Worm (Caenorhabditis elegans) whole organism, L4 larva: ENCODE measurements around the gene C33F10.4.

Experiments
- F10B5.3 ChIP-seq: sonication (generic microtip); optimal IDR thresholded peaks from 2 replicates; lab custom pipeline; 2016; ENCODE audit warnings: mild to moderate bottlenecking, missing genetic modification characterization, missing compliant biosample characterization
- F49E8.2 ChIP-seq: sonication (generic microtip); optimal IDR thresholded peaks from 2 replicates; lab custom pipeline; 2016; ENCODE audit warnings: missing compliant biosample characterization, mild to moderate bottlenecking, missing genetic modification characterization, borderline replicate concordance
- R02D3.7 ChIP-seq: fragments of 150-350 bp; sonication (generic microtip); optimal IDR thresholded peaks from 3 replicates; lab custom pipeline; 2014; ENCODE audit warnings: missing biosample characterization, missing genetic modification characterization
- T20F7.1 ChIP-seq: fragments of 200-800 bp; sonication (Bioruptor generic); optimal IDR thresholded peaks from 2 replicates; lab custom pipeline; 2018; ENCODE audit warnings: mild to moderate bottlenecking, missing genetic modification characterization, missing compliant biosample characterization
- Y48G9A.11 ChIP-seq: fragments of 200-800 bp; sonication (Bioruptor generic); IDR thresholded peaks from 2 replicates; pipeline ENCODE4 v1.3.6; 2022; ENCODE audit warnings: missing genetic modification reagents, missing genetic modification characterization, missing compliant biosample characterization
- Y75B8A.6 ChIP-seq: fragments of 200-800 bp; sonication (Bioruptor generic); IDR thresholded peaks from 2 replicates; pipeline ENCODE4 v1.3.6; 2022; ENCODE audit warnings: missing genetic modification reagents, missing genetic modification characterization, missing compliant biosample characterization
- ZK337.2 ChIP-seq: fragments of 200-800 bp; sonication (Bioruptor generic); IDR thresholded peaks from 2 replicates; pipeline ENCODE4 v1.3.6; 2022; ENCODE audit warnings: missing genetic modification reagents, missing genetic modification characterization, missing compliant biosample characterization
- aha-1 ChIP-seq: fragments of 150-350 bp; peaks from one replicate; lab custom pipeline; 2014; ENCODE audit warnings: missing biosample characterization, missing genetic modification characterization
- attf-4 ChIP-seq: sonication (generic microtip); optimal IDR thresholded peaks from 3 replicates; lab custom pipeline; 2017; ENCODE audit warnings: missing biosample characterization, missing genetic modification characterization
- ceh-28 ChIP-seq: fragments of 150-350 bp; optimal IDR thresholded peaks from 2 replicates; lab custom pipeline; 2014; ENCODE audit warnings: missing biosample characterization, missing genetic modification reagents, missing genetic modification characterization
- ceh-44 ChIP-seq: fragments of 200-800 bp; sonication (Bioruptor generic); IDR thresholded peaks from 2 replicates; pipeline ENCODE4 v1.3.6; 2022; ENCODE audit warnings: missing genetic modification reagents, missing genetic modification characterization, missing compliant biosample characterization
- daf-8 ChIP-seq: fragments of 200-800 bp; sonication (Bioruptor generic); IDR thresholded peaks from 2 replicates; pipeline ENCODE4 v1.3.6; 2022; ENCODE audit warnings: missing genetic modification characterization, missing compliant biosample characterization
- dmd-6 ChIP-seq: fragments of 200-800 bp; sonication (Bioruptor generic); IDR thresholded peaks from 2 replicates; pipeline ENCODE4 v1.3.6; 2022; ENCODE audit warnings: missing genetic modification reagents, missing genetic modification characterization, missing compliant biosample characterization
- dpl-1 ChIP-seq: fragments of 150-350 bp; optimal IDR thresholded peaks from 2 replicates; lab custom pipeline; 2014; ENCODE audit warnings: missing biosample characterization, missing genetic modification reagents, missing genetic modification characterization
- duxl-1 ChIP-seq: sonication (generic microtip); optimal IDR thresholded peaks from 2 replicates; lab custom pipeline; 2016; ENCODE audit warnings: mild to moderate bottlenecking, missing genetic modification characterization, moderate library complexity, missing compliant biosample characterization; ENCODE audit not compliant: poor library complexity
- fkh-10 ChIP-seq: fragments of 150-350 bp; optimal IDR thresholded peaks from 2 replicates; lab custom pipeline; 2014; ENCODE audit warnings: missing biosample characterization, missing genetic modification reagents, missing genetic modification characterization
- gei-8 ChIP-seq: fragments of 200-800 bp; sonication (Bioruptor generic); optimal IDR thresholded peaks from 2 replicates; lab custom pipeline; 2018; ENCODE audit warnings: mild to moderate bottlenecking, missing genetic modification characterization, missing compliant biosample characterization
- lin-1 ChIP-seq: fragments of 200-800 bp; sonication (Bioruptor generic); IDR thresholded peaks from 2 replicates; pipeline ENCODE4 v1.3.6; 2022; ENCODE audit warnings: missing genetic modification reagents, missing genetic modification characterization, missing compliant biosample characterization
- lin-13 ChIP-seq: fragments of 150-350 bp; optimal IDR thresholded peaks from 2 replicates; lab custom pipeline; 2014; ENCODE audit warnings: missing biosample characterization, missing genetic modification reagents, missing genetic modification characterization
- lin-39 ChIP-seq: fragments of 150-350 bp; optimal IDR thresholded peaks from 2 replicates; lab custom pipeline; 2014; ENCODE audit warnings: missing biosample characterization, missing genetic modification reagents, missing genetic modification characterization
- madf-9 ChIP-seq: fragments of 200-800 bp; sonication (Bioruptor generic); conservative IDR thresholded peaks from 2 replicates; pipeline ENCODE4 v1.3.6; 2022; ENCODE audit warnings: missing genetic modification reagents, missing genetic modification characterization, missing compliant biosample characterization
- mdt-29 ChIP-seq: fragments of 200-800 bp; sonication (Bioruptor generic); IDR thresholded peaks from 2 replicates; pipeline ENCODE4 v1.3.6; 2022; ENCODE audit warnings: missing genetic modification reagents, missing genetic modification characterization, missing compliant biosample characterization
- mep-1 ChIP-seq: fragments of 150-350 bp; sonication (generic microtip); optimal IDR thresholded peaks from 3 replicates; lab custom pipeline; 2014; ENCODE audit warnings: missing biosample characterization, missing genetic modification characterization
- mes-2 ChIP-seq: sonication (generic microtip); optimal IDR thresholded peaks from 2 replicates; lab custom pipeline; 2016; ENCODE audit warnings: missing genotype, mild to moderate bottlenecking, missing genetic modification characterization, missing compliant biosample characterization; ENCODE audit not compliant: poor library complexity, severe bottlenecking
- nhr-237 ChIP-seq: sonication (generic microtip); optimal IDR thresholded peaks from 2 replicates; lab custom pipeline; 2017; ENCODE audit warnings: missing biosample characterization, missing genetic modification characterization
- nhr-25 ChIP-seq: sonication (generic microtip); optimal IDR thresholded peaks from 2 replicates; lab custom pipeline; 2017; ENCODE audit warnings: missing genetic modification characterization, mild to moderate bottlenecking, missing compliant biosample characterization, antibody characterized with exemption, moderate library complexity, borderline replicate concordance; ENCODE audit not compliant: insufficient read depth
- nhr-41 ChIP-seq: fragments of 200-800 bp; sonication (Bioruptor generic); IDR thresholded peaks from 2 replicates; pipeline ENCODE4 v1.3.6; 2022; ENCODE audit warnings: missing genetic modification reagents, missing genetic modification characterization, missing compliant biosample characterization
- nhr-42 ChIP-seq: fragments of 200-800 bp; sonication (Bioruptor generic); IDR thresholded peaks from 2 replicates; pipeline ENCODE4 v1.3.6; 2022; ENCODE audit warnings: missing genetic modification characterization, missing compliant biosample characterization
- nhr-48 ChIP-seq: sonication (generic microtip); optimal IDR thresholded peaks from 2 replicates; lab custom pipeline; 2016; ENCODE audit warnings: mild to moderate bottlenecking, missing genetic modification characterization, missing compliant biosample characterization
- nhr-6 ChIP-seq: fragments of 150-350 bp; optimal IDR thresholded peaks from 2 replicates; lab custom pipeline; 2014; ENCODE audit warnings: missing biosample characterization, missing genetic modification characterization
- php-3 ChIP-seq: fragments of 200-800 bp; sonication (Bioruptor generic); IDR thresholded peaks from 2 replicates; pipeline ENCODE4 v1.3.6; 2022; ENCODE audit warnings: missing genetic modification reagents, missing genetic modification characterization, missing compliant biosample characterization
- pqm-1 ChIP-seq: sonication (generic microtip); optimal IDR thresholded peaks from 2 replicates; lab custom pipeline; 2017; ENCODE audit warnings: missing biosample characterization, missing genetic modification characterization
- rbr-2 ChIP-seq: sonication (generic microtip); optimal IDR thresholded peaks from 2 replicates; lab custom pipeline; 2016; ENCODE audit warnings: missing genotype, missing genetic modification characterization, missing compliant biosample characterization
- saeg-2 ChIP-seq: fragments of 200-800 bp; sonication (Bioruptor generic); IDR thresholded peaks from 2 replicates; pipeline ENCODE4 v1.3.6; 2022; ENCODE audit warnings: missing genetic modification reagents, missing genetic modification characterization, missing compliant biosample characterization
- set-16 ChIP-seq: fragments of 200-800 bp; sonication (Bioruptor generic); IDR thresholded peaks from 2 replicates; pipeline ENCODE4 v1.3.6; 2022; ENCODE audit warnings: missing genetic modification reagents, missing genetic modification characterization, missing compliant biosample characterization
- skn-1 ChIP-seq: fragments of 150-350 bp; optimal IDR thresholded peaks from 2 replicates; lab custom pipeline; 2014; ENCODE audit warnings: missing biosample characterization, missing genetic modification characterization
- snpc-4 ChIP-seq: fragments of 150-350 bp; optimal IDR thresholded peaks from 2 replicates; lab custom pipeline; 2014; ENCODE audit warnings: missing biosample characterization, missing genetic modification characterization
- spr-1 ChIP-seq: sonication (generic microtip); optimal IDR thresholded peaks from 2 replicates; lab custom pipeline; 2016; ENCODE audit warnings: mild to moderate bottlenecking, missing genetic modification characterization, missing compliant biosample characterization
- spr-3 ChIP-seq: fragments of 200-800 bp; sonication (Bioruptor generic); optimal IDR thresholded peaks from 2 replicates; lab custom pipeline; 2018; ENCODE audit warnings: mild to moderate bottlenecking, missing genetic modification characterization, missing compliant biosample characterization
- tag-97 ChIP-seq: fragments of 200-800 bp; sonication (Bioruptor generic); IDR thresholded peaks from 2 replicates; pipeline ENCODE4 v1.3.6; 2022; ENCODE audit warnings: missing genetic modification characterization, missing compliant biosample characterization
- unc-39 ChIP-seq: sonication (generic microtip); optimal IDR thresholded peaks from 2 replicates; lab custom pipeline; 2017; ENCODE audit warnings: missing biosample characterization, missing genetic modification characterization
- unc-62 ChIP-seq, 3 experiments: fragments of 150-350 bp in 1 of 3; sonication (generic microtip); optimal IDR thresholded peaks in 2 of 3; peaks in 1 of 3; 1 replicate in 1 of 3; 2 replicates in 2 of 3; lab custom pipeline; 2014 to 2017; ENCODE audit warnings: missing biosample characterization in 3 of 3, missing genetic modification characterization in 3 of 3, missing genetic modification reagents in 3 of 3, missing genotype in 1 of 3
- zag-1 ChIP-seq: fragments of 150-350 bp; optimal IDR thresholded peaks from 2 replicates; lab custom pipeline; 2014; ENCODE audit warnings: missing biosample characterization, missing genetic modification characterization
- zfp-3 ChIP-seq: fragments of 200-800 bp; sonication (Bioruptor generic); conservative IDR thresholded peaks from 2 replicates; pipeline ENCODE4 v1.3.6; 2022; ENCODE audit warnings: missing genetic modification reagents, missing genetic modification characterization, missing compliant biosample characterization

Gene C33F10.4

ce11 chrII:4784436-4784835 lies 11.1 kb upstream of the C33F10.4 start, which contains the start of gene nep-12:
Gene nep-12, minus strand, starts transcription at chrII:4784536.
- no peak for TF ChIP-seq mes-2
- TF ChIP-seq lin-1 (GFP tag; lab: Robert Waterston, UW) = no peak
- TF ChIP-seq unc-62 (GFP tag; optimal IDR thresholded peaks at IDR 0.05 in 1 of 2; lab: Kevin White, UChicago) = no peak
- TF ChIP-seq unc-62 (tag; optimal IDR thresholded peaks at IDR 0.05; lab: Kevin White, UChicago) = no peak

ce11 chrII:4786181-4786580 lies 9.4 kb upstream of the C33F10.4 start, which contains the start of gene msp-3:
Gene msp-3, minus strand, starts transcription at chrII:4786281.
- TF ChIP-seq pqm-1 (tag; lab: Kevin White, UChicago) (no peak), rbr-2 (tag; lab: Kevin White, UChicago) (no peak), nhr-48 (tag; lab: Kevin White, UChicago) (no peak), Y75B8A.6 (GFP tag; lab: Robert Waterston, UW) (no peak)
- TF ChIP-seq, all 104 proteins: peak for 0

- TF ChIP-seq madf-9 (no peak), aha-1 (tag; lab: Kevin White, UChicago) (peak; percentile 35), unc-62 (GFP tag; optimal IDR thresholded peaks at IDR 0.05 in 1 of 2; lab: Kevin White, UChicago) (peak in 1 of 2 experiments; percentile 94), unc-62 (tag; optimal IDR thresholded peaks at IDR 0.05; lab: Kevin White, UChicago) (no peak), skn-1 (tag; lab: Kevin White, UChicago) (no peak), ZK337.2 (GFP tag; lab: Robert Waterston, UW) (no peak), F10B5.3 (tag; lab: Kevin White, UChicago) (no peak)
Observed at ce11 chrII:4789835-4790343, 5.7 kb upstream of the C33F10.4 start, which contains the start of gene F26G1.15. Gene F26G1.15, plus strand, starts transcription at chrII:4790293.

- TF ChIP-seq T20F7.1 (GFP tag; lab: Kevin White, UChicago) (peak; percentile 79), fkh-10 (GFP tag; lab: Kevin White, UChicago) (no peak), ceh-28 (no peak), spr-1 (tag; lab: Kevin White, UChicago) (peak; percentile 88), F49E8.2 (tag; lab: Kevin White, UChicago) (no peak), Y48G9A.11 (peak; percentile 87), spr-3 (peak; percentile 91)
Observed at ce11 chrII:4790687-4791086, 4.9 kb upstream of the C33F10.4 start.

ce11 chrII:4791272-4791671 lies 4.3 kb upstream of the C33F10.4 start, which contains the start of gene F26G1.1:
Gene F26G1.1, plus strand, starts transcription at chrII:4791618.
- TF ChIP-seq attf-4 (tag; lab: Kevin White, UChicago) = no peak
- TF ChIP-seq zag-1 (tag; lab: Kevin White, UChicago) = no peak
- TF ChIP-seq tag-97 (GFP tag; lab: Robert Waterston, UW) = no peak
- no peak for TF ChIP-seq mep-1 (tag; lab: Kevin White, UChicago)
- TF ChIP-seq dmd-6 (GFP tag; lab: Robert Waterston, UW) = peak; percentile 59
- no peak for TF ChIP-seq saeg-2 (GFP tag; lab: Robert Waterston, UW)
- peak; percentile 92 for TF ChIP-seq dpl-1 (GFP tag; lab: Kevin White, UChicago)
- TF ChIP-seq ceh-44 (GFP tag; lab: Robert Waterston, UW) = peak; percentile 48; the same call in 1 of the 2 replicates
- TF ChIP-seq snpc-4 (tag; lab: Kevin White, UChicago) = no peak
- no peak for TF ChIP-seq daf-8 (GFP tag; lab: Robert Waterston, UW)
- no peak for TF ChIP-seq php-3 (GFP tag; lab: Robert Waterston, UW)
- TF ChIP-seq nhr-6 (tag; lab: Kevin White, UChicago) = peak; percentile 30
- TF ChIP-seq lin-13 (GFP tag; lab: Kevin White, UChicago) = no peak
- no peak for TF ChIP-seq set-16 (GFP tag; lab: Robert Waterston, UW)
- peak; percentile 42 for TF ChIP-seq duxl-1 (tag; lab: Kevin White, UChicago)
- TF ChIP-seq spr-3 = no peak
- TF ChIP-seq nhr-42 (GFP tag; lab: Robert Waterston, UW) = no peak
- TF ChIP-seq zfp-3 (GFP tag; lab: Robert Waterston, UW) = no peak
- no peak for TF ChIP-seq mdt-29 (GFP tag; lab: Robert Waterston, UW)
- TF ChIP-seq nhr-237 (tag; lab: Kevin White, UChicago) = no peak
- TF ChIP-seq R02D3.7 = no peak
- TF ChIP-seq gei-8 (GFP tag; lab: Kevin White, UChicago) = no peak
- no peak for TF ChIP-seq unc-39 (tag; lab: Kevin White, UChicago)
- no peak for TF ChIP-seq nhr-41 (GFP tag; lab: Robert Waterston, UW)
- TF ChIP-seq nhr-25 (tag; lab: Kevin White, UChicago) = no peak
- no peak for TF ChIP-seq lin-39 (tag; lab: Kevin White, UChicago)
